Worm (Caenorhabditis elegans) whole organism, midembryonic: Measurements from ENCODE around the gene Y39E4B.5.

Experiments used
- T22C8.4 ChIP-seq: fragments of 200-800 bp; sonication (Bioruptor generic); IDR thresholded peaks from 2 replicates; pipeline ENCODE4 v1.3.6; 2022; ENCODE audit warnings: missing genetic modification characterization, missing compliant biosample characterization
- cog-1 ChIP-seq: sonication (generic microtip); optimal IDR thresholded peaks from 2 replicates; lab custom pipeline; 2016; ENCODE audit warnings: missing genetic modification characterization, missing compliant biosample characterization
- flt-1 ChIP-seq: fragments of 200-800 bp; sonication (Bioruptor generic); IDR thresholded peaks from 2 replicates; pipeline ENCODE4 v1.3.6; 2022; ENCODE audit warnings: missing genetic modification characterization, missing compliant biosample characterization
- klf-2 ChIP-seq: fragments of 200-800 bp; sonication (Bioruptor generic); conservative IDR thresholded peaks from 2 replicates; pipeline ENCODE4 v1.3.6; 2022; ENCODE audit warnings: missing genetic modification reagents, missing genetic modification characterization, missing compliant biosample characterization
- med-1 ChIP-seq: sonication (generic microtip); optimal IDR thresholded peaks from 2 replicates; lab custom pipeline; 2017; ENCODE audit warnings: missing genetic modification characterization, mild to moderate bottlenecking, missing compliant biosample characterization, antibody characterized with exemption, missing genetic modification reagents; ENCODE audit not compliant: insufficient read depth
- tab-1 ChIP-seq: fragments of 200-800 bp; sonication (Bioruptor generic); IDR thresholded peaks from 2 replicates; pipeline ENCODE4 v1.3.6; 2022; ENCODE audit warnings: missing genetic modification characterization, missing compliant biosample characterization
- ztf-23 ChIP-seq: fragments of 200-800 bp; sonication (Bioruptor generic); IDR thresholded peaks from 2 replicates; pipeline ENCODE4 v1.3.6; 2022; ENCODE audit warnings: missing genetic modification reagents, missing genetic modification characterization, missing compliant biosample characterization
- ztf-29 ChIP-seq: fragments of 200-800 bp; sonication (Bioruptor generic); IDR thresholded peaks from 2 replicates; pipeline ENCODE4 v1.3.6; 2022; ENCODE audit warnings: missing genetic modification reagents, missing genetic modification characterization, missing compliant biosample characterization

DNA sequence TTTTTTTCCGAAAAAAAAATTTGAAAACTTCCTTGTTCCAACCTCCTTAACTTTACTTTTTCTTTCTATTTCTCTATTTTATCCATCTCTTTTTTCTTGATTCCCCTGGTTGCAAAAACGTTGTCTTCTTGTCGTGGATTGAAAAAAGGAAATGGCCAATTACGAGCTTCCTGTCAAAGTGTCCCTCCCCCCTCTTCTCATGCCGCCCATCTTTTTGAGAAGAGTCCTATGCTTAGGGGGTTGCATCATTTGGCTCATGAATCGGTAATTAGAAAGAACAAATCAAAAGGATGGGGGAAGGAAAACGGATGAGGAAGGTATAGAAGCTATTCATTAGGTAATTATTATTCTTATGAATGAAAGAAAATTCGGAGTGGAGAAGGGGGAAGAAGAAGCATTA is 42.6 kb upstream of the Y39E4B.5 start:
- TF ChIP-seq tab-1 (GFP tag; lab: Robert Waterston, UW) (no peak), ztf-23 (GFP tag; lab: Robert Waterston, UW) (no peak), med-1 (GFP tag; lab: Kevin White, UChicago) (no peak), ztf-29 (GFP tag; lab: Robert Waterston, UW) (no peak), cog-1 (tag; lab: Kevin White, UChicago) (no peak), klf-2 (no peak), T22C8.4 (GFP tag; lab: Robert Waterston, UW) (no peak), flt-1 (no peak)
